Worm (Caenorhabditis elegans): Measurements from ENCODE around the gene C09E9.1.

C09E9.1 gene

DNA sequence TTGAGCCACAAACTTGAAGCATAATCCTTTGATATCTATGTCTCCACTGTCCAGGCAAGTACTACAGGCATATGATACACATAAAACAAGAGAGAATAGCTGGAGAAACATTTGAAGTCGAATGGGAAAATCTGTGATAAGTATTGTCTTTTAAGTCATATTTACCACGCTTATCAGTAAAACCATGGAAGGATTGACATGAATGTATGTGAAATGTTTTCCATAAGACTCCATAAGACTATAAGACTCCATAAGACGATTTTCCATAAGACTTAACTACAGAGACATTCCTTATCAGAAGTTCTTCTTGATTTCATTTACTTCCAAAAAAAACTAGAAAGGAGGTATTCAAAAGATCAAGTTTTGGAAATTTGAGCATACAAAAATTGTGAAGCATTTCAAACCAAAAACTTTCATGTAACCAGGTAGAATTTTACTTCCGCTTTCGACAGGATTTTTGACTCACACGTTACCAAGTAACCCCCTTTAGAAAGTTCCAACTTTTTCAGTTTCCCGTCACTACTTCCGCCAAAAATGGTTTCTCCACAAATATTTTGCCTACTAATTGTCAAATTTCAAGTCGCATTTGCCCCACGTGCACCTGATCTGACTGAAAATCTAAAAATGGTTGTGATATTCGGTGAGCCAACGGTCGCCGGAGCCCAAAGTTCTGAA is 27.8 kb upstream of the C09E9.1 start, which contains the start of the genes clec-165 and F38A1.11:
TSS of gene clec-165 (minus strand) at position 125 of the 675 bp plus-strand sequence.
TSS of gene F38A1.11 (plus strand) at position 625 of the 675 bp plus-strand sequence.
- TF ChIP-seq mec-3 (tag; optimal IDR thresholded peaks at IDR 0.05; ENCODE audit: borderline replicate concordance) (no peak), ceh-9 (tag; optimal IDR thresholded peaks at IDR 0.05) (no peak), pax-1 (tag; optimal IDR thresholded peaks at IDR 0.05) (no peak), gmeb-2 (tag; optimal IDR thresholded peaks at IDR 0.05) (no peak), syd-9 (tag; optimal IDR thresholded peaks at IDR 0.05) (no peak), fkh-10 (GFP tag; optimal IDR thresholded peaks at IDR 0.05) (no peak), ceh-6 (GFP tag; optimal IDR thresholded peaks at IDR 0.05) (no peak), ahr-1 (tag; optimal IDR thresholded peaks at IDR 0.05) (no peak)

DNA sequence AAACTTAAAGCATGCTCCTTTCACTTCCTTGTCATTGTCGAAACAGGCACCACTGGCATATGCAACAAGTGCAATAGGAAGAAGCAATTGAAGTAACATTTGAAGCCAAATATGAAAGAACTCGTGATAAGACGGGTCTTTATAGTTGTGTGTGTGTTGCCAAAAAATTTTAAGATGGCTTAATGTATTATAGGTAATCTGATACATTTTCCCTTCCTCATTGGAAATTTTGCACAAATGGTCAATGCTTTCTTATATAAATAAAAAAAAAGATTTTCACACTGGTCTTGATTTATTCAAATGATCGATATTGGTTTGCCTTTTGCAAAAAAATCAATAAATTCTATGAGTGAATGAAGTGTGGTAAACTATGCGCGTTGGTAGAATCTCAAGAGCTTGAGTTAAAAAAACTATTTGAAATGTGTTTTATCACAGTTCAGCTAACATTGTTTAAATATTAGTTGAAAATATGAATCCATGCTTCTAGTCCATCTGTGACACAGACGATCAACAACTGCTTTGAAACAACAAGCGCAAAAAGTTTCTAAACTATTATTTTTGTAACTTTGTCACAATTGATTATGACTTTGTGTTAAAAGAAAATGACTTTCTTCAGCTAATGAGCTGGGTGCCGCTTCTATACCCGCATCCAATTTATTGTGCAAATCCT is 23.3 kb upstream of the C09E9.1 start, which contains the start of the genes clec-166 and F38A1.6:
TSS of gene clec-166 (minus strand) at position 101 of the 670 bp plus-strand sequence.
TSS of gene F38A1.6 (plus strand) at position 620 of the 670 bp plus-strand sequence.
- TF ChIP-seq ceh-19 (GFP tag; optimal IDR thresholded peaks at IDR 0.05) (no peak), nhr-232 (tag; optimal IDR thresholded peaks at IDR 0.05) (no peak), npax-4 (tag; optimal IDR thresholded peaks at IDR 0.05) (no peak), pax-1 (tag; optimal IDR thresholded peaks at IDR 0.05) (no peak), unc-55 (GFP tag; optimal IDR thresholded peaks at IDR 0.05) (no peak), ceh-2 (tag; optimal IDR thresholded peaks at IDR 0.05) (no peak), fax-1 (tag; optimal IDR thresholded peaks at IDR 0.05) (no peak), nfya-1 (tag; optimal IDR thresholded peaks at IDR 0.05) (no peak), K09A11.1 (tag; optimal IDR thresholded peaks at IDR 0.05; ENCODE audit: insufficient read depth) (no peak), dve-1 (tag; optimal IDR thresholded peaks at IDR 0.05) (no peak), ahr-1 (tag; optimal IDR thresholded peaks at IDR 0.05) (no peak), hlh-15 (tag; optimal IDR thresholded peaks at IDR 0.05) (no peak), elt-2 (tag; optimal IDR thresholded peaks at IDR 0.05) (no peak), F13H6.1 (tag; optimal IDR thresholded peaks at IDR 0.05) (no peak), lim-6 (tag; optimal IDR thresholded peaks at IDR 0.05) (no peak), C38D4.7 (GFP tag; optimal IDR thresholded peaks at IDR 0.05) (no peak), gmeb-2 (tag; optimal IDR thresholded peaks at IDR 0.05) (no peak), hlh-30 (tag; optimal IDR thresholded peaks at IDR 0.05; ENCODE audit: insufficient read depth) (no peak), ceh-18 (tag; optimal IDR thresholded peaks at IDR 0.05) (no peak)

DNA sequence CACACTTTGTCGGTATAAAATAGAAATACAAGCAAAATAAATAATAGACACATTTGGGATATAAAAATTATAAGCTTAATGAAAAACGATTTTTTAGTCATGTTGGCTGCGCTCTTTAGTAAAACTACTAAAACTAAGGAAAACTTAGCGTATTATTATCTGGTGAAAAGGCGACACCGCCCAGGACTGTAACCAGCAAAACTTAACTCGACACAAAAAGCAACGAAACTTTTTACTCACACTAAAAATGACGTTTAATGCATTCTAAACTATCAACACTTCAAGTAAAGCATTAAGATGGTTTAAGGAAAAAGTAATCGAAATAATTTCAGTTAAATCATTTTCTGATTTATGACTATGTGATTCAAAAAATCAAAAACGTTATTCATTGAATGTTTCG is 19.0 kb upstream of the C09E9.1 start, which contains the start of gene clec-167:
TSS of gene clec-167 (minus strand) at position 101 of the 400 bp plus-strand sequence.
- TF ChIP-seq dve-1 (tag; optimal IDR thresholded peaks at IDR 0.05) (no peak), elt-2 (tag; optimal IDR thresholded peaks at IDR 0.05) (no peak), ceh-34 (tag; optimal IDR thresholded peaks at IDR 0.05) (no peak), hlh-8 (tag; optimal IDR thresholded peaks at IDR 0.05) (no peak), ttx-3 (tag; optimal IDR thresholded peaks at IDR 0.05) (no peak), ceh-2 (tag; optimal IDR thresholded peaks at IDR 0.05) (no peak)

DNA sequence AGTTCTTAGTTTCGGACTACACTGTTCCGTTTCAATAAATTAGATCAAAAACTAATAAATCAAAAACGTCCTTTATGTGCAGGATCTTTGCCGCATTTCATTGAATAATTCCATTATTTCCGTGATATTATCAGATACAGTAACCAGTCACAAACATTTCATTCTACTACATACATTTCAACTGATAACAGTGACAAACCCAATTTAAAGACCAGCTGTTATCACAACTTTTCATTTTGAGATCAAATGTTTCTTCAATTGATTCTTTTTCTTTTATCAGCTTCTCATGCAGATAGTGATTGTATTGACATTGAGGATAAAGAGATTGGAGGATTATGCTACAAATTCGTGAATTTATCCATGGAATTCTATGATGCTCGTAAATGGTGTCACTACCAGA is 17.9 kb upstream of the C09E9.1 start, which contains the start of gene clec-168:
TSS of gene clec-168 (plus strand) at position 247 of the 400 bp plus-strand sequence.
- TF ChIP-seq sox-4 (tag; optimal IDR thresholded peaks at IDR 0.05) = no peak
- TF ChIP-seq sox-2 (GFP tag; IDR thresholded peaks at IDR 0.05) = no peak
- TF ChIP-seq ztf-16 (tag; optimal IDR thresholded peaks at IDR 0.05) = no peak

DNA sequence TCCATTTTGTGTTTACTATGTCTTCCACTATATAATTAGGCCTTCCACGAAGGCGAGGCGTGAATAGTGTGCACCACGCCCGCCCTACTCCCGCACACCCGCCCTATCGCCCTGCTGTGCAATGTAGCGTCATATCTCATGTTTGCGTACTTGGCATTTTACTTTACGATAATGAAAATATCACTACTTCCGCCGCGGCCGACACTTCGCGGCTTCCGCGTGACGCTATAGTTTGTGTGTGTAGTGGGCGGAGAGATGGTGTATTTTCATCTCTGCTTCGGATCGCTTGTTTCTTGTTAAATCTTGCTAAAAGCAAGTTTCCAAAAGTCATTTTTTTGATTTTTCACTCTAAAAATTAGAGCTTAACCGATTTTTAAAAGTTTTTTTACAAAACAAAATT is 14.2 kb upstream of the C09E9.1 start:
- TF ChIP-seq ceh-34 (tag; optimal IDR thresholded peaks at IDR 0.05) (no peak), pha-2 (tag; optimal IDR thresholded peaks at IDR 0.05) (no peak), hlh-30 (tag; optimal IDR thresholded peaks at IDR 0.05; ENCODE audit: insufficient read depth) (no peak), tbx-7 (tag; optimal IDR thresholded peaks at IDR 0.05) (no peak), lin-11 (tag; optimal IDR thresholded peaks at IDR 0.05) (no peak)
